Worm (Caenorhabditis elegans): ENCODE data around the gene prx-2.

Gene prx-2

ce11 chrIV:11651965-11652453 lies 8.1 kb downstream of the prx-2 start, which contains the start of the genes acl-3 and ndub-6:
TSS of gene acl-3 (minus strand) at chrIV:11652023.
TSS of gene ndub-6 (plus strand) at chrIV:11652403.
- TF ChIP-seq C38D4.7 (GFP tag; optimal IDR thresholded peaks at IDR 0.05) (no peak), dmd-4 (tag; optimal IDR thresholded peaks at IDR 0.05; ENCODE audit: borderline replicate concordance) (no peak), sdc-2 (tag; optimal IDR thresholded peaks at IDR 0.05) (no peak), sox-2 (GFP tag; IDR thresholded peaks at IDR 0.05) (no peak), ttx-3 (tag; optimal IDR thresholded peaks at IDR 0.05) (no peak)

DNA sequence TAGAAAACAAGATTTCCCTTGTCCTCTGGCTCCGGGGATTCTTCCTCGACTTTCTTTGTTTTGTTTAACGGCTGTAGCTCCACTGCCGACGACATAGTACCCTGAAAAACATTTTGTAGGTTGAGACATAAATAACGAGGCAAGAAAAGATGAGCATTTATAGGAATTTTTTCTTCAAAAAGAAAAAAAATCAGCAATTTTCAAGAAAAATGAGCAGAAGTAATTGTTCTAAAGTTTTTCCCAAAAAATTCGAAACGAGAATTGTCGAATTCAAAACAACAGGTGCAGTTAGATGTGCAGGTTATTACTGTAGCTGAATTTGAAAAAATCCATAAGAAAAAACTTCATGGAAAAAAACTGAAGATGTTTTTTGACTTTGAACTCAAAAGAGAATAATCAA lies 11.4 kb downstream of the prx-2 start, which contains the start of gene ent-1:
TSS of gene ent-1 (minus strand) at position 101 of the 400 bp plus-strand sequence.
- no peak for TF ChIP-seq Y22D7AL.16 (tag; optimal IDR thresholded peaks at IDR 0.05)
- TF ChIP-seq ceh-48 (tag; optimal IDR thresholded peaks at IDR 0.05): no peak
- no peak for TF ChIP-seq unc-55 (GFP tag; optimal IDR thresholded peaks at IDR 0.05)
- no peak for TF ChIP-seq tbx-2 (tag; optimal IDR thresholded peaks at IDR 0.05)
- no peak for TF ChIP-seq ets-4 (tag; optimal IDR thresholded peaks at IDR 0.05)
- no peak for TF ChIP-seq madf-2 (tag; optimal IDR thresholded peaks at IDR 0.05)
- no peak for TF ChIP-seq sdc-2 (tag; optimal IDR thresholded peaks at IDR 0.05)
- TF ChIP-seq lim-6 (tag; optimal IDR thresholded peaks at IDR 0.05): no peak
- no peak for TF ChIP-seq ref-2 (tag; optimal IDR thresholded peaks at IDR 0.05)

DNA sequence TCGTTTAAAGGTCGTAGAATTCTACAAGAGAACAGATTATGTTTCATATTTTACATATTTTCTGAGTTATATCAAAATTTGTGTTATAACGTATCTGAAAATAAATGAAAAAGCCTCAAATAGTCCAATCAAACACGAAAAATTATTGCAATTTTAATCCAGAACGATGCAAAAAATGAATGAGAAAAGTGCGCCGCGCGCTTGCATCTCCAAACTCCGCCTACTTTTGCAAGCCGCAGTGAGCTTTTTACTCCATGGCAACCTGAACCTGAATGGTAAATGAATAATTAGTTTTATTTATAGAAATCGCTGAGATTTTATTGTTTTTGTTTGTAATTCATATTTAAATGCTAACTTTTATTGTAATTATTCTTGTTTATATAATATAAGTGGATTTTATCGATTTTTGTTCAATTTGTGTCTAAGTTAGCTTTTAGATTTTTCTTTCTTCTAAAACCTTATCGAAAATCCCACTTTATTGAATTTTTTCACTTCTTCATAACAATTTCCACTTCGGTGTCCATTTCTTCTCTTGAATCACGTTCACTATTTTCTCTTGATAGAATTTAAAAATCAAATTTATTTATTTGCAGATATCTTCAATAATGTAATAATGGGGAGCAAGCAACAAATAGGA lies 12.3 kb downstream of the prx-2 start, which contains the start of gene ZK809.5:
TSS of gene ZK809.5 (plus strand) at position 587 of the 637 bp plus-strand sequence.
- peak; percentile 12 for TF ChIP-seq nfya-1 (tag; optimal IDR thresholded peaks at IDR 0.05)
- no peak for TF ChIP-seq Y22D7AL.16 (tag; optimal IDR thresholded peaks at IDR 0.05)
- TF ChIP-seq ceh-19 (GFP tag; optimal IDR thresholded peaks at IDR 0.05): no peak
- TF ChIP-seq ttx-3 (tag; optimal IDR thresholded peaks at IDR 0.05): no peak
- TF ChIP-seq hlh-8 (tag; optimal IDR thresholded peaks at IDR 0.05): no peak
- TF ChIP-seq sdc-2 (tag; optimal IDR thresholded peaks at IDR 0.05): no peak
- peak; percentile 9 for TF ChIP-seq elt-2 (tag; optimal IDR thresholded peaks at IDR 0.05)

- TF ChIP-seq madf-2 (tag; optimal IDR thresholded peaks at IDR 0.05): no peak
- no peak for TF ChIP-seq pat-9 (tag; optimal IDR thresholded peaks at IDR 0.05)
These were observed 15.9 kb downstream of the prx-2 start, which contains the start of gene ZK792.1 for ce11 chrIV:11659794-11660312. TSS of gene ZK792.1 (plus strand) at chrIV:11659844.

- TF ChIP-seq T23F11.4 (GFP tag; optimal IDR thresholded peaks at IDR 0.05) (no peak), ama-1 (optimal IDR thresholded peaks at IDR 0.05) (no peak), pqm-1 (tag; optimal IDR thresholded peaks at IDR 0.05) (no peak), ets-4 (tag; optimal IDR thresholded peaks at IDR 0.05) (no peak), Y22D7AL.16 (tag; optimal IDR thresholded peaks at IDR 0.05) (no peak), ceh-24 (tag; optimal IDR thresholded peaks at IDR 0.05) (no peak), ceh-48 (tag; optimal IDR thresholded peaks at IDR 0.05) (no peak), tbx-2 (tag; optimal IDR thresholded peaks at IDR 0.05) (no peak), C08G9.2 (tag; optimal IDR thresholded peaks at IDR 0.05) (no peak), nhr-232 (tag; optimal IDR thresholded peaks at IDR 0.05) (no peak), pag-3 (tag; optimal IDR thresholded peaks at IDR 0.05; ENCODE audit: borderline replicate concordance) (no peak), K02D7.2 (tag; optimal IDR thresholded peaks at IDR 0.05) (no peak)
These were observed 21.1 kb downstream of the prx-2 start, which contains the start of gene ZK809.9 for ce11 chrIV:11665010-11665409. TSS of gene ZK809.9 (plus strand) at chrIV:11665310.

DNA sequence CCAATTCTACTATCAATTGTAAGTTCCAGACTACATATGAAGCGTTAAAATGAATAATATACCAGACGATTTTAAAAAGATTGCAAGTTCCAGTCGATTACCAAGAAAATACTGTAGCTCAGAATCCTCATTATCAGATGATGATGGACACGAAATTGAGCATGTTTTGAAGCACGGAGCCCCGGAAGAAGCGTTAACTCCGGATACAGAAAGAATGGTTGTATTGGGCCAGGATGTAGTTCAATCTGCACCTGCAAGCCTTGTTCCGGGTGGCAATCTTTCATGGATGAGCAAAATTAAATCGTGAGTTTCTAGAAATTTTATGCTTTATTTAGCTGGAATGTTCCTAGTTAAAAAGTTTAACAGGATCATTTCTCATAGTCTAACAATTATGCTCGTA lies 24.1 kb downstream of the prx-2 start, which contains the start of gene atg-4.2:
TSS of gene atg-4.2 (plus strand) at position 24 of the 400 bp plus-strand sequence.
- TF ChIP-seq ceh-14 (tag; optimal IDR thresholded peaks at IDR 0.05): no peak

ce11 chrIV:11673543-11673942 lies 29.6 kb downstream of the prx-2 start, which contains the start of gene inx-8:
TSS of gene inx-8 (plus strand) at chrIV:11673843.
- no peak for TF ChIP-seq ceh-18 (tag; optimal IDR thresholded peaks at IDR 0.05)
- no peak for TF ChIP-seq F13H6.1 (tag; optimal IDR thresholded peaks at IDR 0.05)
- no peak for TF ChIP-seq dmd-4 (tag; optimal IDR thresholded peaks at IDR 0.05; ENCODE audit: borderline replicate concordance)
- TF ChIP-seq nhr-232 (tag; optimal IDR thresholded peaks at IDR 0.05): no peak
- no peak for TF ChIP-seq ceh-22 (tag; optimal IDR thresholded peaks at IDR 0.05)
- TF ChIP-seq ref-2 (tag; optimal IDR thresholded peaks at IDR 0.05): no peak
- no peak for TF ChIP-seq Y22D7AL.16 (tag; optimal IDR thresholded peaks at IDR 0.05)
- no peak for TF ChIP-seq pha-4 (tag; optimal IDR thresholded peaks at IDR 0.05)
- TF ChIP-seq sox-4 (tag; optimal IDR thresholded peaks at IDR 0.05): no peak
- TF ChIP-seq madf-2 (tag; optimal IDR thresholded peaks at IDR 0.05): no peak
- no peak for TF ChIP-seq rnt-1 (tag; optimal IDR thresholded peaks at IDR 0.05)
- no peak for TF ChIP-seq ceh-48 (tag; optimal IDR thresholded peaks at IDR 0.05)
- TF ChIP-seq sdc-2 (tag; optimal IDR thresholded peaks at IDR 0.05): no peak
- TF ChIP-seq ceh-30 (tag; optimal IDR thresholded peaks at IDR 0.05): no peak
- TF ChIP-seq ceh-24 (tag; optimal IDR thresholded peaks at IDR 0.05): no peak
- TF ChIP-seq sox-2 (GFP tag; IDR thresholded peaks at IDR 0.05): no peak
- no peak for TF ChIP-seq ceh-14 (tag; optimal IDR thresholded peaks at IDR 0.05)
- TF ChIP-seq pha-2 (tag; optimal IDR thresholded peaks at IDR 0.05): no peak

Measured in whole organism, late embryonic.